Fruit fly (Drosophila melanogaster): ENCODE data around the gene CG3588.
A peak's percentile ranks its signal among the peaks of the same experiment; 100 is the strongest.

The CG3588 gene

DNA sequence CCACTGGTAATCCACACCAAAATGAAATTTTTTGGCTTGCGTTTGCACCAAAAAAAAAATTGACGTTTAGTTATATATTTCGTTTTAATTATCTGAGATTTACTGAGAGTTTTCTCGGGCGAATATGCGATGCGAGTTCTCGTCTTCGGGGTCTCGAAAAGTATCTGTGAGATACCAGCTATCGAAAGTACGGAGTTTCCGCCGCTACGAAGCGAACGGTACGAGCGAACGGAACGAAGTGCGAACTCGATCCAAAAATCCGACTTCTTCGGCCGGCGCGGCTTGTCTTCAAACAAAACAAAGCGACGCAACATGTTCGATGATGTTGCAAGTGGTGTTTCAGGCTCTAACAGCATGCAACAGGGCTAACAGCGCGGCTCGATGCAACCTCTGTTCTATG is 54.0 kb downstream of the CG3588 start, which contains the start of gene rst (continued):
- no peak for TF ChIP-seq bigmax (GFP tag; optimal IDR thresholded peaks at IDR 0.05)
- peak; percentile 85 for TF ChIP-seq Deaf1 (tag; optimal IDR thresholded peaks at IDR 0.05)
- TF ChIP-seq stwl (tag; optimal IDR thresholded peaks at IDR 0.05): peak; percentile 24
- peak; percentile 68 for TF ChIP-seq Med (GFP tag)
- peak; percentile 37; the same call in 1 of the 3 replicates for TF ChIP-seq ci (GFP tag; IDR thresholded peaks at IDR 0.05)
- peak; percentile 33 for TF ChIP-seq nom (GFP tag; optimal IDR thresholded peaks at IDR 0.05)
- TF ChIP-seq CG17361 (GFP tag; IDR thresholded peaks at IDR 0.05): 0 out of 3 replicates have a peak, but pooled peaks have one; percentile 20
- TF ChIP-seq CG42726 (GFP tag; IDR thresholded peaks at IDR 0.05; ENCODE audit: partially characterized antibody): peak; percentile 54; the same call in 1 of the 2 replicates
- TF ChIP-seq CG13894 (tag; optimal IDR thresholded peaks at IDR 0.05): peak; percentile 82
- TF ChIP-seq chm (GFP tag; IDR thresholded peaks at IDR 0.05): peak; percentile 92
- TF ChIP-seq Awh (GFP tag; IDR thresholded peaks at IDR 0.05): peak; percentile 44; the same call in 1 of the 2 replicates
- TF ChIP-seq lbe (GFP tag; optimal IDR thresholded peaks at IDR 0.05): no peak
- peak; percentile 28 for TF ChIP-seq nau (GFP tag; optimal IDR thresholded peaks at IDR 0.05)
- TF ChIP-seq Bgb (GFP tag; IDR thresholded peaks at IDR 0.05; ENCODE audit: partially characterized antibody): no peak
- peak; percentile 34; the same call in 1 of the 3 replicates for TF ChIP-seq gce (GFP tag; IDR thresholded peaks at IDR 0.05)
- no peak for TF ChIP-seq CG8290 (GFP tag; optimal IDR thresholded peaks at IDR 0.05)
- TF ChIP-seq CG8290 (tag; optimal IDR thresholded peaks at IDR 0.05): peak in 1 of 2 experiments; percentile 44
- TF ChIP-seq Atf6 (GFP tag; IDR thresholded peaks at IDR 0.05): 0 out of 2 replicates have a peak, but pooled peaks have one; percentile 20
- peak; percentile 99 for TF ChIP-seq CG5180 (GFP tag; optimal IDR thresholded peaks at IDR 0.05)
- TF ChIP-seq sens (GFP tag): peak; percentile 93
- TF ChIP-seq sqz (GFP tag; optimal IDR thresholded peaks at IDR 0.05): peak; percentile 4
- TF ChIP-seq prd (optimal IDR thresholded peaks at IDR 0.05): no peak
- 0 out of 3 replicates have a peak, but pooled peaks have one; percentile 8 for TF ChIP-seq prd (GFP tag; IDR thresholded peaks at IDR 0.05)
